Fruit fly (Drosophila melanogaster) whole organism, wandering third instar larva: Measurements from ENCODE around the gene Sbf.

ENCODE experiments used
- Abd-B ChIP-seq: fragments of >200 bp; optimal IDR thresholded peaks from 2 replicates; lab custom pipeline; 2017; ENCODE audit warnings: missing biosample characterization, missing genetic modification characterization
- Hr78 ChIP-seq: fragments of >200 bp; optimal IDR thresholded peaks from 2 replicates; lab custom pipeline; 2017; ENCODE audit warnings: missing biosample characterization, missing genetic modification characterization
- Myc ChIP-seq: fragments of >200 bp; optimal IDR thresholded peaks from 2 replicates; lab custom pipeline; 2017
- fru ChIP-seq: fragments of 200-800 bp; sonication (Bioruptor generic); optimal IDR thresholded peaks from 3 replicates; lab custom pipeline; 2016; ENCODE audit warnings: missing biosample characterization, mild to moderate bottlenecking, missing genetic modification characterization
- h ChIP-seq: fragments of 200-800 bp; sonication (Bioruptor generic); optimal IDR thresholded peaks from 3 replicates; lab custom pipeline; 2016; ENCODE audit warnings: missing biosample characterization, mild to moderate bottlenecking, missing genetic modification characterization
- lola ChIP-seq: fragments of >200 bp; optimal IDR thresholded peaks from 2 replicates; lab custom pipeline; 2017; ENCODE audit warnings: missing biosample characterization, missing genetic modification characterization
- rgr ChIP-seq: fragments of 200-800 bp; sonication (Bioruptor generic); optimal IDR thresholded peaks from 3 replicates; lab custom pipeline; 2016; ENCODE audit warnings: missing biosample characterization, mild to moderate bottlenecking, missing genetic modification characterization

- no peak for TF ChIP-seq lola (GFP tag; lab: Kevin White, UChicago)
- TF ChIP-seq fru (GFP tag; lab: Kevin White, UChicago): no peak
- no peak for TF ChIP-seq h
- TF ChIP-seq Abd-B: no peak
- TF ChIP-seq Hr78 (GFP tag; lab: Kevin White, UChicago): no peak
- no peak for TF ChIP-seq rgr (GFP tag; lab: Kevin White, UChicago)
- no peak for TF ChIP-seq Myc (lab: Kevin White, UChicago)
These were observed 23.4 kb upstream of the Sbf start for dm6 chr3R:11820148-11820547.
